Worm (Caenorhabditis elegans) whole organism, L1 larva: ENCODE data around the gene eco-1.
A peak's percentile ranks its signal among the peaks of the same experiment; 100 is the strongest.

Source experiments
- C04F5.9 ChIP-seq: sonication (generic microtip); optimal IDR thresholded peaks from 2 replicates; lab custom pipeline; 2016; ENCODE audit warnings: missing genetic modification characterization, missing compliant biosample characterization
- C16A3.4 ChIP-seq: fragments of 150-350 bp; optimal IDR thresholded peaks from 2 replicates; lab custom pipeline; 2014; ENCODE audit warnings: missing biosample characterization, missing genetic modification characterization
- C34B4.2 ChIP-seq: sonication (generic microtip); optimal IDR thresholded peaks from 2 replicates; lab custom pipeline; 2017; ENCODE audit warnings: mild to moderate bottlenecking, missing genetic modification characterization, missing compliant biosample characterization
- aha-1 ChIP-seq: fragments of 150-350 bp; optimal IDR thresholded peaks from 2 replicates; lab custom pipeline; 2014; ENCODE audit warnings: missing biosample characterization, missing genetic modification characterization
- aly-2 ChIP-seq: fragments of 150-350 bp; optimal IDR thresholded peaks from 2 replicates; lab custom pipeline; 2014; ENCODE audit warnings: missing biosample characterization, missing genetic modification characterization
- ama-1 ChIP-seq: fragments of 150-350 bp; optimal IDR thresholded peaks from 2 replicates; lab custom pipeline; 2014
- blmp-1 ChIP-seq: fragments of 150-350 bp; optimal IDR thresholded peaks from 2 replicates; lab custom pipeline; 2014; ENCODE audit warnings: missing biosample characterization, missing genetic modification characterization
- ceh-63 ChIP-seq: fragments of 200-800 bp; sonication (Bioruptor generic); optimal IDR thresholded peaks from 2 replicates; lab custom pipeline; 2018; ENCODE audit warnings: mild to moderate bottlenecking, missing genetic modification characterization, missing compliant biosample characterization
- ceh-88 ChIP-seq: fragments of 200-800 bp; sonication (Bioruptor generic); IDR thresholded peaks from 2 replicates; pipeline ENCODE4 v1.3.6; 2022; ENCODE audit warnings: missing genetic modification characterization, missing compliant biosample characterization
- ceh-90 ChIP-seq: sonication (generic microtip); optimal IDR thresholded peaks from 2 replicates; lab custom pipeline; 2016; ENCODE audit warnings: missing genetic modification characterization, missing compliant biosample characterization
- dpl-1 ChIP-seq, 3 experiments: fragments of 150-350 bp in 2 of 3; sonication (generic microtip) in 1 of 3; optimal IDR thresholded peaks; 2 replicates each; lab custom pipeline; 2014 to 2017; ENCODE audit warnings: missing biosample characterization in 3 of 3, missing genetic modification characterization in 3 of 3, missing genetic modification reagents in 3 of 3
- dsc-1 ChIP-seq: sonication (generic microtip); optimal IDR thresholded peaks from 2 replicates; lab custom pipeline; 2016; ENCODE audit warnings: mild to moderate bottlenecking, missing genetic modification characterization, missing compliant biosample characterization
- efl-1 ChIP-seq, 4 experiments: fragments of 150-350 bp; optimal IDR thresholded peaks in 3 of 4; peaks in 1 of 4; 1 replicate in 1 of 4; 2 replicates in 3 of 4; lab custom pipeline; 2014; ENCODE audit warnings: missing biosample characterization in 2 of 4, missing genetic modification characterization in 2 of 4, missing genetic modification reagents in 2 of 4
- efl-3 ChIP-seq: fragments of 200-800 bp; sonication (Bioruptor generic); optimal IDR thresholded peaks from 2 replicates; lab custom pipeline; 2018; ENCODE audit warnings: mild to moderate bottlenecking, missing genetic modification characterization, missing compliant biosample characterization
- egl-27 ChIP-seq, 2 experiments: fragments of 150-350 bp in 1 of 2; sonication (generic microtip); optimal IDR thresholded peaks; 3 replicates each; lab custom pipeline; 2017 to 2018; ENCODE audit warnings: missing biosample characterization in 2 of 2, missing genetic modification characterization in 2 of 2, missing genetic modification reagents in 2 of 2
- elt-2 ChIP-seq: sonication (generic microtip); optimal IDR thresholded peaks from 2 replicates; lab custom pipeline; 2016; ENCODE audit warnings: missing genetic modification characterization, mild to moderate bottlenecking, inconsistent platforms, missing compliant biosample characterization, missing genetic modification reagents
- elt-3 ChIP-seq, 6 experiments: fragments of 150-350 bp in 1 of 6; sonication (generic microtip); optimal IDR thresholded peaks; 2 replicates each; lab custom pipeline; 2017 to 2018; ENCODE audit warnings: missing biosample characterization in 6 of 6, missing genetic modification characterization in 6 of 6, inconsistent platforms in 1 of 6
- fkh-4 ChIP-seq: sonication (generic microtip); optimal IDR thresholded peaks from 2 replicates; lab custom pipeline; 2016; ENCODE audit warnings: missing compliant biosample characterization, missing genetic modification characterization, borderline replicate concordance
- hlh-17 ChIP-seq: fragments of 200-800 bp; sonication (Bioruptor generic); optimal IDR thresholded peaks from 2 replicates; lab custom pipeline; 2018; ENCODE audit warnings: missing genetic modification characterization, mild to moderate bottlenecking, missing compliant biosample characterization, moderate library complexity, borderline replicate concordance
- hlh-4 ChIP-seq: sonication (generic microtip); optimal IDR thresholded peaks from 2 replicates; lab custom pipeline; 2016; ENCODE audit warnings: mild to moderate bottlenecking, missing genetic modification characterization, missing compliant biosample characterization
- irx-1 ChIP-seq: sonication (generic microtip); optimal IDR thresholded peaks from 2 replicates; lab custom pipeline; 2016; ENCODE audit warnings: missing genetic modification characterization, missing compliant biosample characterization
- isw-1 ChIP-seq: fragments of 200-800 bp; sonication (Bioruptor generic); IDR thresholded peaks from 2 replicates; pipeline ENCODE4 v1.3.6; 2022; ENCODE audit warnings: missing genetic modification characterization, missing compliant biosample characterization
- lin-13 ChIP-seq: fragments of 150-350 bp; optimal IDR thresholded peaks from 2 replicates; lab custom pipeline; 2014; ENCODE audit warnings: missing biosample characterization, missing genetic modification reagents, missing genetic modification characterization
- lin-39 ChIP-seq: fragments of 150-350 bp; optimal IDR thresholded peaks from 2 replicates; lab custom pipeline; 2014; ENCODE audit warnings: missing biosample characterization, missing genetic modification reagents, missing genetic modification characterization
- mab-9 ChIP-seq: fragments of 200-800 bp; sonication (Bioruptor generic); IDR thresholded peaks from 2 replicates; pipeline ENCODE4 v1.3.6; 2022; ENCODE audit warnings: missing genetic modification reagents, missing genetic modification characterization, missing compliant biosample characterization
- mdl-1 ChIP-seq, 2 experiments: fragments of 150-350 bp; optimal IDR thresholded peaks; 2 replicates each; lab custom pipeline; 2014 to 2017; ENCODE audit warnings: missing biosample characterization in 2 of 2, missing genetic modification characterization in 2 of 2, inconsistent platforms in 1 of 2
- mef-2 ChIP-seq: fragments of 150-350 bp; optimal IDR thresholded peaks from 2 replicates; lab custom pipeline; 2014; ENCODE audit warnings: missing biosample characterization, missing genetic modification characterization
- nhr-12 ChIP-seq: sonication (generic microtip); optimal IDR thresholded peaks from 2 replicates; lab custom pipeline; 2017; ENCODE audit warnings: missing biosample characterization, missing genetic modification characterization
- nhr-20 ChIP-seq: sonication (generic microtip); optimal IDR thresholded peaks from 2 replicates; lab custom pipeline; 2016; ENCODE audit warnings: mild to moderate bottlenecking, missing genetic modification characterization, missing compliant biosample characterization
- nhr-28 ChIP-seq: fragments of 150-350 bp; optimal IDR thresholded peaks from 2 replicates; lab custom pipeline; 2014; ENCODE audit warnings: missing biosample characterization, missing genetic modification characterization
- nhr-76 ChIP-seq: sonication (generic microtip); optimal IDR thresholded peaks from 2 replicates; lab custom pipeline; 2017; ENCODE audit warnings: missing biosample characterization, missing genetic modification characterization
- nhr-77 ChIP-seq: fragments of 150-350 bp; optimal IDR thresholded peaks from 2 replicates; lab custom pipeline; 2014; ENCODE audit warnings: missing biosample characterization, missing genetic modification characterization
- nhr-85 ChIP-seq: sonication (generic microtip); peaks from one replicate; lab custom pipeline; 2016; ENCODE audit warnings: missing genetic modification characterization, inconsistent platforms, missing compliant biosample characterization
- pag-3 ChIP-seq: sonication (generic microtip); optimal IDR thresholded peaks from 2 replicates; lab custom pipeline; 2017; ENCODE audit warnings: missing genetic modification characterization, mild to moderate bottlenecking, missing compliant biosample characterization, antibody characterized with exemption, borderline replicate concordance; ENCODE audit not compliant: insufficient read depth
- rnt-1 ChIP-seq: sonication (generic microtip); optimal IDR thresholded peaks from 2 replicates; lab custom pipeline; 2016; ENCODE audit warnings: mild to moderate bottlenecking, missing genetic modification characterization, moderate library complexity, missing compliant biosample characterization
- skn-1 ChIP-seq: fragments of 150-350 bp; optimal IDR thresholded peaks from 2 replicates; lab custom pipeline; 2014; ENCODE audit warnings: missing biosample characterization, missing genetic modification characterization
- snpc-4 ChIP-seq: fragments of 150-350 bp; optimal IDR thresholded peaks from 2 replicates; lab custom pipeline; 2014; ENCODE audit warnings: missing biosample characterization, missing genetic modification characterization
- sptf-1 ChIP-seq: fragments of 150-350 bp; optimal IDR thresholded peaks from 2 replicates; lab custom pipeline; 2014; ENCODE audit warnings: missing biosample characterization, missing genetic modification characterization
- sup-37 ChIP-seq: fragments of 200-800 bp; sonication (Bioruptor generic); optimal IDR thresholded peaks from 2 replicates; lab custom pipeline; 2018; ENCODE audit warnings: mild to moderate bottlenecking, missing genetic modification characterization, missing compliant biosample characterization
- swsn-7 ChIP-seq: sonication (generic microtip); optimal IDR thresholded peaks from 2 replicates; lab custom pipeline; 2016; ENCODE audit warnings: missing genetic modification characterization, missing compliant biosample characterization
- tbx-2 ChIP-seq: sonication (generic microtip); optimal IDR thresholded peaks from 2 replicates; lab custom pipeline; 2016; ENCODE audit warnings: missing genetic modification characterization, missing compliant biosample characterization
- tlp-1 ChIP-seq: fragments of 150-350 bp; optimal IDR thresholded peaks from 2 replicates; lab custom pipeline; 2014; ENCODE audit warnings: missing biosample characterization, missing genetic modification characterization
- unc-130 ChIP-seq: fragments of 150-350 bp; optimal IDR thresholded peaks from 2 replicates; lab custom pipeline; 2017; ENCODE audit warnings: missing biosample characterization, missing genetic modification characterization, inconsistent platforms
- unc-62 ChIP-seq: fragments of 150-350 bp; optimal IDR thresholded peaks from 2 replicates; lab custom pipeline; 2014; ENCODE audit warnings: missing biosample characterization, missing genetic modification reagents, missing genetic modification characterization
- unc-98 ChIP-seq: fragments of 200-800 bp; sonication (Bioruptor generic); IDR thresholded peaks from 2 replicates; pipeline ENCODE4 v1.3.6; 2022; ENCODE audit warnings: missing genetic modification characterization, missing compliant biosample characterization
- vab-15 ChIP-seq: sonication (generic microtip); optimal IDR thresholded peaks from 2 replicates; lab custom pipeline; 2017; ENCODE audit warnings: missing genotype, mild to moderate bottlenecking, missing genetic modification characterization, missing compliant biosample characterization
- zag-1 ChIP-seq: fragments of 150-350 bp; optimal IDR thresholded peaks from 2 replicates; lab custom pipeline; 2014; ENCODE audit warnings: missing biosample characterization, missing genetic modification characterization
- ztf-4 ChIP-seq: fragments of 150-350 bp; optimal IDR thresholded peaks from 2 replicates; lab custom pipeline; 2014; ENCODE audit warnings: missing biosample characterization, missing genetic modification characterization

The eco-1 gene

DNA sequence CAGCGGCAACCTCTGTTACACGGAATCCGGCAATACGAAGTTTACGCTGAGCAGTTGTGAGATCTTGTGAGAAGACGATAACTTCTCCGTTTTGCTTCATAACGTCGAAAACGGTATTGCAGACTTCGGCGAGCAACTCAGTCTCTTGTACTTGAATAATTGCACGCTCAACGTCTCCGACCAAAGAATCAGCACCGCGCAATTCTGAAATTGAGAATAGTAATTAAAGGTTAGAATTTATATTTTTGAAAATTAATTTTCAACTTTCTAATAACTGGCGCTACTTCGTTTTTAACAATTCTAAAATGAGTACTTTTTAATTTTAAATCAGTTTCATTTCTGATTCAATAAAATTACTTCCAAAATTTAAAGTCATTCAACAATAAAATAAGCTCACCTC is 19.6 kb upstream of the eco-1 start:
- no peak for TF ChIP-seq rnt-1 (tag; lab: Kevin White, UChicago)
- no peak for TF ChIP-seq mdl-1 (tag; optimal IDR thresholded peaks at IDR 0.05; lab: Kevin White, UChicago)
- no peak for TF ChIP-seq isw-1 (GFP tag; lab: Robert Waterston, UW)
- TF ChIP-seq pag-3 (tag; lab: Kevin White, UChicago): no peak
- TF ChIP-seq aly-2 (tag; lab: Kevin White, UChicago): no peak
- no peak for TF ChIP-seq mab-9 (GFP tag; lab: Robert Waterston, UW)
- TF ChIP-seq unc-62 (GFP tag; lab: Kevin White, UChicago): no peak
- TF ChIP-seq ztf-4 (tag; lab: Kevin White, UChicago): no peak
- TF ChIP-seq swsn-7 (tag; lab: Kevin White, UChicago): no peak
- TF ChIP-seq fkh-4 (tag; lab: Kevin White, UChicago): no peak
- TF ChIP-seq, all 84 proteins: peak for 0

ce11 chrIII:7376143-7376802 is 17.4 kb upstream of the eco-1 start:
- TF ChIP-seq egl-27 (tag; optimal IDR thresholded peaks at IDR 0.05; lab: Kevin White, UChicago): peak in 1 of 2 experiments; percentile 17
- TF ChIP-seq ceh-90 (tag; lab: Kevin White, UChicago): no peak
- TF ChIP-seq nhr-20: peak; percentile 95
- peak; percentile 4 for TF ChIP-seq C04F5.9 (tag; lab: Kevin White, UChicago)
- TF ChIP-seq efl-1 (optimal IDR thresholded peaks at IDR 0.05; lab: Kevin White, UChicago): peak; percentile 10 to 50
- TF ChIP-seq efl-1 (GFP tag; optimal IDR thresholded peaks at IDR 0.05 in 1 of 2; lab: Kevin White, UChicago): peak; percentile 26 to 93
- TF ChIP-seq C16A3.4: peak; percentile 63
- peak; percentile 41 to 57 (median 42) for TF ChIP-seq dpl-1 (GFP tag; optimal IDR thresholded peaks at IDR 0.05; lab: Kevin White, UChicago)
- peak in 1 of 2 experiments; percentile 98 for TF ChIP-seq mdl-1 (tag; optimal IDR thresholded peaks at IDR 0.05; lab: Kevin White, UChicago)
- peak; percentile 17 for TF ChIP-seq unc-130
- TF ChIP-seq isw-1 (GFP tag; lab: Robert Waterston, UW): no peak
- no peak for TF ChIP-seq sup-37
- peak; percentile 38 for TF ChIP-seq lin-13 (GFP tag; lab: Kevin White, UChicago)
- TF ChIP-seq nhr-76: no peak
- no peak for TF ChIP-seq unc-98
- no peak for TF ChIP-seq unc-62 (GFP tag; lab: Kevin White, UChicago)
- no peak for TF ChIP-seq mab-9 (GFP tag; lab: Robert Waterston, UW)
- no peak for TF ChIP-seq tlp-1 (tag; lab: Kevin White, UChicago)
- TF ChIP-seq tbx-2 (tag; lab: Kevin White, UChicago): peak; percentile 79
- TF ChIP-seq dsc-1 (tag; lab: Kevin White, UChicago): peak; percentile 14
- no peak for TF ChIP-seq efl-3 (GFP tag; lab: Kevin White, UChicago)
- TF ChIP-seq vab-15 (tag; lab: Kevin White, UChicago): peak; percentile 33
- no peak for TF ChIP-seq zag-1 (tag; lab: Kevin White, UChicago)
- no peak for TF ChIP-seq elt-2 (tag; lab: Kevin White, UChicago)
- no peak for TF ChIP-seq hlh-4 (tag; lab: Kevin White, UChicago)
- TF ChIP-seq nhr-85 (tag; lab: Kevin White, UChicago): peak; percentile 98
- no peak for TF ChIP-seq C34B4.2 (tag; lab: Kevin White, UChicago)
- TF ChIP-seq irx-1: peak; percentile 64
- TF ChIP-seq skn-1: peak; percentile 46
- no peak for TF ChIP-seq rnt-1 (tag; lab: Kevin White, UChicago)
- TF ChIP-seq pag-3 (tag; lab: Kevin White, UChicago): no peak
- TF ChIP-seq aha-1: no peak
- TF ChIP-seq lin-39 (tag; lab: Kevin White, UChicago): no peak
- TF ChIP-seq nhr-28 (tag; lab: Kevin White, UChicago): no peak
- no peak for TF ChIP-seq sptf-1 (tag; lab: Kevin White, UChicago)
- TF ChIP-seq fkh-4 (tag; lab: Kevin White, UChicago): no peak
- TF ChIP-seq nhr-12 (tag; lab: Kevin White, UChicago): no peak
- TF ChIP-seq blmp-1 (tag; lab: Kevin White, UChicago): peak; percentile 89
- peak; percentile 4 for TF ChIP-seq nhr-77 (tag; lab: Kevin White, UChicago)
- TF ChIP-seq ceh-63 (GFP tag; lab: Kevin White, UChicago): no peak
- no peak for TF ChIP-seq snpc-4
- TF ChIP-seq ama-1 (lab: Kevin White, UChicago): no peak
- TF ChIP-seq elt-3 (tag; optimal IDR thresholded peaks at IDR 0.05; lab: Kevin White, UChicago): peak in 5 of 6 experiments; percentile 14 to 91 (median 53)
- TF ChIP-seq hlh-17 (GFP tag; lab: Kevin White, UChicago): no peak
- TF ChIP-seq mef-2 (tag; lab: Kevin White, UChicago): no peak
- TF ChIP-seq ceh-88: no peak
